Fruit fly (Drosophila melanogaster): ENCODE measurements around the gene CG3581.

dm6 chr3R:19347678-19348077, 26.9 kb downstream of the CG3581 start:
- no peak for TF ChIP-seq abd-A (tag; optimal IDR thresholded peaks at IDR 0.05)
- no peak for TF ChIP-seq CG15011 (GFP tag; optimal IDR thresholded peaks at IDR 0.05)
- no peak for TF ChIP-seq Xbp1 (GFP tag; optimal IDR thresholded peaks at IDR 0.05)
- no peak for TF ChIP-seq CG6791 (GFP tag; IDR thresholded peaks at IDR 0.05; ENCODE audit: partially characterized antibody)
- no peak for TF ChIP-seq zfh2 (GFP tag; optimal IDR thresholded peaks at IDR 0.05)
- TF ChIP-seq sisA (GFP tag; IDR thresholded peaks at IDR 0.05): no peak
- no peak for TF ChIP-seq peb (GFP tag; IDR thresholded peaks at IDR 0.05)
